Worm (Caenorhabditis elegans) whole organism, mixed stage, embryonic: ENCODE data around the gene let-2.

Experiments used
- ces-1 ChIP-seq: fragments of 150-350 bp; optimal IDR thresholded peaks from 2 replicates; lab custom pipeline; 2014; ENCODE audit warnings: missing biosample characterization, missing genetic modification reagents, missing genetic modification characterization
- elt-1 ChIP-seq: sonication (generic microtip); optimal IDR thresholded peaks from 2 replicates; lab custom pipeline; 2017; ENCODE audit warnings: missing genetic modification characterization, mild to moderate bottlenecking, missing compliant biosample characterization, antibody characterized with exemption, moderate library complexity, borderline replicate concordance; ENCODE audit not compliant: insufficient read depth
- elt-3 ChIP-seq: fragments of 150-350 bp; optimal IDR thresholded peaks from 2 replicates; lab custom pipeline; 2014; ENCODE audit warnings: missing biosample characterization, missing genetic modification characterization
- hlh-1 ChIP-seq: fragments of 150-350 bp; optimal IDR thresholded peaks from 2 replicates; lab custom pipeline; 2014; ENCODE audit warnings: missing biosample characterization, missing genetic modification reagents, missing genetic modification characterization
- lin-13 ChIP-seq: fragments of 150-350 bp; optimal IDR thresholded peaks from 2 replicates; lab custom pipeline; 2014; ENCODE audit warnings: missing biosample characterization, missing genetic modification characterization
- nhr-237 ChIP-seq: fragments of 150-350 bp; optimal IDR thresholded peaks from 2 replicates; lab custom pipeline; 2014; ENCODE audit warnings: missing biosample characterization, missing genetic modification characterization
- nhr-28 ChIP-seq: fragments of 150-350 bp; optimal IDR thresholded peaks from 2 replicates; lab custom pipeline; 2014; ENCODE audit warnings: missing biosample characterization, missing genetic modification characterization
- nhr-76 ChIP-seq: sonication (generic microtip); optimal IDR thresholded peaks from 2 replicates; lab custom pipeline; 2017; ENCODE audit warnings: missing biosample characterization, missing genetic modification characterization
- snpc-4 ChIP-seq: fragments of 150-350 bp; optimal IDR thresholded peaks from 2 replicates; lab custom pipeline; 2014; ENCODE audit warnings: missing biosample characterization, missing genetic modification characterization
- unc-120 ChIP-seq: sonication (generic microtip); optimal IDR thresholded peaks from 2 replicates; lab custom pipeline; 2017; ENCODE audit warnings: missing genetic modification characterization, missing compliant biosample characterization; ENCODE audit not compliant: poor library complexity, severe bottlenecking
- unc-39 ChIP-seq: fragments of 150-350 bp; optimal IDR thresholded peaks from 2 replicates; lab custom pipeline; 2014; ENCODE audit warnings: missing biosample characterization, missing genetic modification characterization
- ztf-11 ChIP-seq: fragments of 150-350 bp; optimal IDR thresholded peaks from 2 replicates; lab custom pipeline; 2014; ENCODE audit warnings: missing biosample characterization, missing genetic modification characterization

DNA sequence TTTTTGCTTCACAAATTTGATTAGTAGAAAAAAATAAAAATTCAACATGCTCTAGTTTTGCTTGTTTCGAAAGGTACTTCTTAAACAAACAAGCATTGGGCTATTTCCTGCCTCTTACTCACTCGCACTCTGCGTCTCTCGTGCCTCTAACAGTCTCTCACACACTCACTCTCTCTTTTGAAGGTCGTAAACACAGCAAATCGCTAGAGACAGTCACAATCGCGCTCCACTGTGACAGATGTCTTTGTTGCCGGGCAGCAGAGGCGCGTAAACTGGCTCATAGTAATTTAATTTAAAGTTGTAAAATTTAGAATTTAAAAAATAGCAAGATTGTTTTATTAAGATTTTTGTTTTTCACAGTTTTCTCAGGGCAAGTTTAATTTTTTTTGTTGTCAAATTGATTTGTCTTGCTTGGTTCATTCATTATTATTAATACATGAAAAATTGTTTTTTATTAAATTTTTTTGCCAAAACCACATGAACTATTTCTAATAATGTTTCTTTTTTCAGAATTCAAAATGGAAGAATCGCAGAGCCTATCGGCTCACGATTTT lies 57.1 kb downstream of the let-2 start, which contains the start of gene taf-3:
- TF ChIP-seq ces-1 (GFP tag; lab: Kevin White, UChicago): peak; percentile 64
- TF ChIP-seq snpc-4 (tag; lab: Kevin White, UChicago): no peak
- TF ChIP-seq unc-39 (tag; lab: Kevin White, UChicago): no peak
- TF ChIP-seq nhr-28 (tag; lab: Kevin White, UChicago): no peak
- TF ChIP-seq hlh-1 (tag; lab: Kevin White, UChicago): peak; percentile 71
- no peak for TF ChIP-seq nhr-237 (tag; lab: Kevin White, UChicago)
- no peak for TF ChIP-seq elt-1 (tag; lab: Kevin White, UChicago)
- no peak for TF ChIP-seq lin-13 (tag; lab: Kevin White, UChicago)
- no peak for TF ChIP-seq ztf-11 (tag; lab: Kevin White, UChicago)
- TF ChIP-seq nhr-76 (tag; lab: Kevin White, UChicago): no peak
- TF ChIP-seq elt-3 (tag; lab: Kevin White, UChicago): no peak
- TF ChIP-seq unc-120 (tag; lab: Kevin White, UChicago): no peak
